Worm (Caenorhabditis elegans): ENCODE results near the gene Y116A8C.44.
A peak's percentile ranks its signal among the peaks of the same experiment; 100 is the strongest.

The Y116A8C.44 gene

ce11 chrIV:17096168-17096567 is 38.2 kb upstream of the Y116A8C.44 start, which contains the start of gene Y116A8C.27:
Gene Y116A8C.27 (minus strand): TSS chrIV:17096268.
- TF ChIP-seq F13C5.2 (tag; optimal IDR thresholded peaks at IDR 0.05) (no peak), hnd-1 (tag; optimal IDR thresholded peaks at IDR 0.05) (no peak), pes-1 (GFP tag; IDR thresholded peaks at IDR 0.05) (no peak), ama-1 (optimal IDR thresholded peaks at IDR 0.05) (no peak), hmbx-1 (tag; optimal IDR thresholded peaks at IDR 0.05) (no peak), hmg-4 (GFP tag; optimal IDR thresholded peaks at IDR 0.05) (no peak), scrt-1 (GFP tag; IDR thresholded peaks at IDR 0.05) (no peak), sea-1 (GFP tag; conservative IDR thresholded peaks at IDR 0.05) (no peak), ceh-13 (GFP tag; optimal IDR thresholded peaks at IDR 0.05) (no peak), flt-1 (GFP tag; IDR thresholded peaks at IDR 0.05) (no peak), B0310.2 (tag; optimal IDR thresholded peaks at IDR 0.05) (no peak), tra-4 (tag; optimal IDR thresholded peaks at IDR 0.05) (no peak), ets-7 (tag; optimal IDR thresholded peaks at IDR 0.05) (no peak), tbx-37 (GFP tag; conservative IDR thresholded peaks at IDR 0.05) (no peak), tbx-11 (GFP tag; IDR thresholded peaks at IDR 0.05) (no peak), ceh-36 (tag; optimal IDR thresholded peaks at IDR 0.05) (no peak), aly-1 (tag; optimal IDR thresholded peaks at IDR 0.05) (no peak)

ce11 chrIV:17093701-17094100 is 35.8 kb upstream of the Y116A8C.44 start, which contains the start of gene Y116A8C.29:
Gene Y116A8C.29 (plus strand): TSS chrIV:17094028.
- no peak for TF ChIP-seq ets-7 (tag; optimal IDR thresholded peaks at IDR 0.05)
- TF ChIP-seq pes-1 (GFP tag; IDR thresholded peaks at IDR 0.05), result no peak
- no peak for TF ChIP-seq F13C5.2 (tag; optimal IDR thresholded peaks at IDR 0.05)
- TF ChIP-seq sea-1 (GFP tag; conservative IDR thresholded peaks at IDR 0.05), result no peak

- TF ChIP-seq tra-4 (tag; optimal IDR thresholded peaks at IDR 0.05) (no peak), ama-1 (optimal IDR thresholded peaks at IDR 0.05) (peak; percentile 64), flt-1 (GFP tag; IDR thresholded peaks at IDR 0.05) (no peak), aly-1 (tag; optimal IDR thresholded peaks at IDR 0.05) (no peak), hmg-4 (GFP tag; optimal IDR thresholded peaks at IDR 0.05) (no peak), F13C5.2 (tag; optimal IDR thresholded peaks at IDR 0.05) (no peak)
These were observed 30.9 kb upstream of the Y116A8C.44 start, which contains the start of gene Y116A8C.43 for ce11 chrIV:17088849-17089248. Gene Y116A8C.43 (plus strand): TSS chrIV:17088851.

- TF ChIP-seq scrt-1 (GFP tag; IDR thresholded peaks at IDR 0.05) (peak; percentile 72), B0310.2 (tag; optimal IDR thresholded peaks at IDR 0.05) (peak; percentile 86), tra-4 (tag; optimal IDR thresholded peaks at IDR 0.05) (peak; percentile 63), sea-1 (GFP tag; conservative IDR thresholded peaks at IDR 0.05) (peak; percentile 79), pes-1 (GFP tag; IDR thresholded peaks at IDR 0.05) (peak; percentile 88), ceh-13 (GFP tag; optimal IDR thresholded peaks at IDR 0.05) (peak; percentile 88), tbx-37 (GFP tag; conservative IDR thresholded peaks at IDR 0.05) (peak; percentile 71), ama-1 (optimal IDR thresholded peaks at IDR 0.05) (no peak), ets-7 (tag; optimal IDR thresholded peaks at IDR 0.05) (peak; percentile 16), hnd-1 (tag; optimal IDR thresholded peaks at IDR 0.05) (peak; percentile 73), flt-1 (GFP tag; IDR thresholded peaks at IDR 0.05) (0 out of 2 replicates have a peak, but pooled peaks have one; percentile 49), F13C5.2 (tag; optimal IDR thresholded peaks at IDR 0.05) (peak; percentile 84), aly-1 (tag; optimal IDR thresholded peaks at IDR 0.05) (no peak), tbx-11 (GFP tag; IDR thresholded peaks at IDR 0.05) (peak; percentile 75), ceh-36 (tag; optimal IDR thresholded peaks at IDR 0.05) (peak; percentile 61), hmbx-1 (tag; optimal IDR thresholded peaks at IDR 0.05) (peak; percentile 90), hmg-4 (GFP tag; optimal IDR thresholded peaks at IDR 0.05) (peak; percentile 87)
These were observed 29.6 kb upstream of the Y116A8C.44 start, which contains the start of the genes snx-13 and snr-1 for ce11 chrIV:17087384-17088099. Gene snx-13 (minus strand): TSS chrIV:17087438. Gene snr-1 (plus strand): TSS chrIV:17088049.

- TF ChIP-seq hnd-1 (tag; optimal IDR thresholded peaks at IDR 0.05), result no peak
- no peak for TF ChIP-seq ets-7 (tag; optimal IDR thresholded peaks at IDR 0.05)
- no peak for TF ChIP-seq ceh-13 (GFP tag; optimal IDR thresholded peaks at IDR 0.05)
- no peak for TF ChIP-seq ama-1 (optimal IDR thresholded peaks at IDR 0.05)
- TF ChIP-seq B0310.2 (tag; optimal IDR thresholded peaks at IDR 0.05), result no peak
- TF ChIP-seq scrt-1 (GFP tag; IDR thresholded peaks at IDR 0.05), result no peak
- TF ChIP-seq F13C5.2 (tag; optimal IDR thresholded peaks at IDR 0.05), result no peak
- no peak for TF ChIP-seq tbx-37 (GFP tag; conservative IDR thresholded peaks at IDR 0.05)
- TF ChIP-seq flt-1 (GFP tag; IDR thresholded peaks at IDR 0.05), result no peak
- no peak for TF ChIP-seq tbx-11 (GFP tag; IDR thresholded peaks at IDR 0.05)
- no peak for TF ChIP-seq sea-1 (GFP tag; conservative IDR thresholded peaks at IDR 0.05)
- TF ChIP-seq ceh-36 (tag; optimal IDR thresholded peaks at IDR 0.05), result no peak
- no peak for TF ChIP-seq aly-1 (tag; optimal IDR thresholded peaks at IDR 0.05)
These were observed 26.9 kb upstream of the Y116A8C.44 start for ce11 chrIV:17084839-17085238.

- no peak for TF ChIP-seq ceh-13 (GFP tag; optimal IDR thresholded peaks at IDR 0.05)
- no peak for TF ChIP-seq hmbx-1 (tag; optimal IDR thresholded peaks at IDR 0.05)
- TF ChIP-seq tbx-37 (GFP tag; conservative IDR thresholded peaks at IDR 0.05), result no peak
- no peak for TF ChIP-seq F13C5.2 (tag; optimal IDR thresholded peaks at IDR 0.05)
- TF ChIP-seq sea-1 (GFP tag; conservative IDR thresholded peaks at IDR 0.05), result no peak
- TF ChIP-seq scrt-1 (GFP tag; IDR thresholded peaks at IDR 0.05), result no peak
- TF ChIP-seq ama-1 (optimal IDR thresholded peaks at IDR 0.05), result no peak
- TF ChIP-seq B0310.2 (tag; optimal IDR thresholded peaks at IDR 0.05), result no peak
- TF ChIP-seq flt-1 (GFP tag; IDR thresholded peaks at IDR 0.05), result no peak
- TF ChIP-seq hmg-4 (GFP tag; optimal IDR thresholded peaks at IDR 0.05), result no peak
- TF ChIP-seq tbx-11 (GFP tag; IDR thresholded peaks at IDR 0.05), result no peak
- TF ChIP-seq ets-7 (tag; optimal IDR thresholded peaks at IDR 0.05), result no peak
- no peak for TF ChIP-seq pes-1 (GFP tag; IDR thresholded peaks at IDR 0.05)
- TF ChIP-seq aly-1 (tag; optimal IDR thresholded peaks at IDR 0.05), result no peak
- no peak for TF ChIP-seq ceh-36 (tag; optimal IDR thresholded peaks at IDR 0.05)
- TF ChIP-seq hnd-1 (tag; optimal IDR thresholded peaks at IDR 0.05), result no peak
These were observed 26.4 kb upstream of the Y116A8C.44 start for ce11 chrIV:17084317-17084716.

ce11 chrIV:17078649-17079048 is 20.7 kb upstream of the Y116A8C.44 start, which contains the start of gene Y116A8C.25:
Gene Y116A8C.25 (minus strand): TSS chrIV:17078749.
- TF ChIP-seq sea-1 (GFP tag; conservative IDR thresholded peaks at IDR 0.05) (no peak), F13C5.2 (tag; optimal IDR thresholded peaks at IDR 0.05) (no peak), hmg-4 (GFP tag; optimal IDR thresholded peaks at IDR 0.05) (no peak), aly-1 (tag; optimal IDR thresholded peaks at IDR 0.05) (no peak), flt-1 (GFP tag; IDR thresholded peaks at IDR 0.05) (no peak), pes-1 (GFP tag; IDR thresholded peaks at IDR 0.05) (no peak), hmbx-1 (tag; optimal IDR thresholded peaks at IDR 0.05) (no peak), ceh-13 (GFP tag; optimal IDR thresholded peaks at IDR 0.05) (no peak), B0310.2 (tag; optimal IDR thresholded peaks at IDR 0.05) (no peak), scrt-1 (GFP tag; IDR thresholded peaks at IDR 0.05) (no peak)

All from whole organism, early embryonic.